Worm (Caenorhabditis elegans): ENCODE measurements around the gene R02F2.10.

The R02F2.10 gene

ce11 chrIII:5478824-5479368, 785 bp downstream of the R02F2.10 start, which contains the start of the genes R02F2.6 and R02F2.5:
Gene R02F2.6 (minus strand): TSS chrIII:5478924.
Gene R02F2.5 (plus strand): TSS chrIII:5479318.
- TF ChIP-seq lsy-2 (tag; optimal IDR thresholded peaks at IDR 0.05) (no peak), nhr-237 (tag; optimal IDR thresholded peaks at IDR 0.05) (no peak), C34F6.9 (tag; optimal IDR thresholded peaks at IDR 0.05) (no peak), nhr-77 (tag; optimal IDR thresholded peaks at IDR 0.05) (no peak), ZK546.5 (tag; optimal IDR thresholded peaks at IDR 0.05) (no peak), sem-4 (tag; optimal IDR thresholded peaks at IDR 0.05) (no peak), unc-39 (tag; optimal IDR thresholded peaks at IDR 0.05) (no peak), alr-1 (tag; optimal IDR thresholded peaks at IDR 0.05) (no peak), ztf-11 (tag; optimal IDR thresholded peaks at IDR 0.05) (no peak)

- TF ChIP-seq nhr-10 (tag; optimal IDR thresholded peaks at IDR 0.05) (no peak), peb-1 (tag; optimal IDR thresholded peaks at IDR 0.05) (no peak), blmp-1 (tag; optimal IDR thresholded peaks at IDR 0.05; ENCODE audit: insufficient read depth) (no peak), aly-2 (tag; optimal IDR thresholded peaks at IDR 0.05) (no peak), Y55F3AM.14 (GFP tag; optimal IDR thresholded peaks at IDR 0.05) (no peak), unc-39 (tag; optimal IDR thresholded peaks at IDR 0.05) (no peak), mbf-1 (tag; optimal IDR thresholded peaks at IDR 0.05) (no peak), nhr-77 (tag; optimal IDR thresholded peaks at IDR 0.05) (no peak), lin-11 (tag; optimal IDR thresholded peaks at IDR 0.05) (no peak), sem-4 (tag; optimal IDR thresholded peaks at IDR 0.05) (no peak), nhr-12 (tag; optimal IDR thresholded peaks at IDR 0.05) (no peak), mab-5 (tag; optimal IDR thresholded peaks at IDR 0.05) (no peak), dmd-4 (tag; optimal IDR thresholded peaks at IDR 0.05) (no peak), crh-2 (tag; optimal IDR thresholded peaks at IDR 0.05) (no peak), unc-62 (GFP tag; optimal IDR thresholded peaks at IDR 0.05) (no peak), unc-55 (GFP tag; optimal IDR thresholded peaks at IDR 0.05) (no peak), fos-1 (tag; optimal IDR thresholded peaks at IDR 0.05) (no peak), nhr-129 (tag; optimal IDR thresholded peaks at IDR 0.05) (no peak)
These were observed 1.5 kb downstream of the R02F2.10 start for ce11 chrIII:5479493-5480167.

ce11 chrIII:5483738-5484315, 5.7 kb downstream of the R02F2.10 start, which contains the start of the genes R02F2.7 and R02F2.4:
Gene R02F2.7 (minus strand): TSS chrIII:5483773.
Gene R02F2.4 (plus strand): TSS chrIII:5484289.
- TF ChIP-seq crh-2 (tag; optimal IDR thresholded peaks at IDR 0.05) (no peak), sem-4 (tag; optimal IDR thresholded peaks at IDR 0.05) (no peak), fos-1 (tag; optimal IDR thresholded peaks at IDR 0.05) (no peak), ama-1 (optimal IDR thresholded peaks at IDR 0.05) (no peak), aly-2 (tag; optimal IDR thresholded peaks at IDR 0.05) (no peak), ztf-4 (tag; optimal IDR thresholded peaks at IDR 0.05) (no peak), R02D3.7 (tag; optimal IDR thresholded peaks at IDR 0.05) (no peak), unc-62 (GFP tag; optimal IDR thresholded peaks at IDR 0.05) (no peak), sma-9 (GFP tag; optimal IDR thresholded peaks at IDR 0.05) (no peak), sma-9 (tag; optimal IDR thresholded peaks at IDR 0.05) (no peak), nhr-237 (tag; optimal IDR thresholded peaks at IDR 0.05) (no peak), ceh-16 (tag; optimal IDR thresholded peaks at IDR 0.05) (no peak), C34F6.9 (tag; optimal IDR thresholded peaks at IDR 0.05) (peak; percentile 25), mdl-1 (tag; optimal IDR thresholded peaks at IDR 0.05) (no peak), nhr-23 (tag; optimal IDR thresholded peaks at IDR 0.05) (no peak), nhr-6 (tag; optimal IDR thresholded peaks at IDR 0.05) (no peak), peb-1 (tag; optimal IDR thresholded peaks at IDR 0.05) (no peak), lin-39 (tag; optimal IDR thresholded peaks at IDR 0.05) (no peak), gmeb-1 (tag; optimal IDR thresholded peaks at IDR 0.05) (peak; percentile 87), blmp-1 (tag; optimal IDR thresholded peaks at IDR 0.05; ENCODE audit: insufficient read depth) (no peak), nhr-77 (tag; optimal IDR thresholded peaks at IDR 0.05) (no peak), F13H6.1 (tag; optimal IDR thresholded peaks at IDR 0.05) (no peak), mbf-1 (tag; optimal IDR thresholded peaks at IDR 0.05) (no peak), dmd-4 (tag; optimal IDR thresholded peaks at IDR 0.05) (no peak), ztf-1 (GFP tag; conservative IDR thresholded peaks at IDR 0.05) (no peak), lin-11 (tag; optimal IDR thresholded peaks at IDR 0.05) (no peak), ceh-82 (tag; optimal IDR thresholded peaks at IDR 0.05) (no peak), lsy-2 (tag; optimal IDR thresholded peaks at IDR 0.05) (peak in 1 of 2 experiments; percentile 34), unc-55 (GFP tag; optimal IDR thresholded peaks at IDR 0.05) (peak; percentile 49), nhr-129 (tag; optimal IDR thresholded peaks at IDR 0.05) (no peak), ZK546.5 (tag; optimal IDR thresholded peaks at IDR 0.05) (no peak), mab-5 (tag; optimal IDR thresholded peaks at IDR 0.05) (no peak)

Measured in whole organism, L2 larva.